Fruit fly (Drosophila melanogaster): Measurements from ENCODE around the gene Ype.

Gene Ype

dm6 chrX:13390465-13391173 lies 3.4 kb upstream of the Ype start (continued):
- TF ChIP-seq CG14667 (GFP tag; IDR thresholded peaks at IDR 0.05) (peak; percentile 29; the same call in 1 of the 2 replicates), lilli (GFP tag; optimal IDR thresholded peaks at IDR 0.05) (peak; percentile 16), CG10654 (GFP tag; optimal IDR thresholded peaks at IDR 0.05) (peak; percentile 2), Six4 (GFP tag; optimal IDR thresholded peaks at IDR 0.05) (no peak), CG17328 (GFP tag; IDR thresholded peaks at IDR 0.05) (0 out of 2 replicates have a peak, but pooled peaks have one; percentile 28), CG13894 (tag; optimal IDR thresholded peaks at IDR 0.05) (peak; percentile 81), Nf-YA (GFP tag; IDR thresholded peaks at IDR 0.05) (peak; percentile 57; the same call in 1 of the 2 replicates), HmgD (GFP tag; optimal IDR thresholded peaks at IDR 0.05) (no peak), Ptx1 (GFP tag; IDR thresholded peaks at IDR 0.05) (peak; percentile 77), CG2120 (GFP tag; optimal IDR thresholded peaks at IDR 0.05) (peak; percentile 59), CG4424 (GFP tag; optimal IDR thresholded peaks at IDR 0.05) (peak; percentile 2), Trl (optimal IDR thresholded peaks at IDR 0.05) (peak in 1 of 2 experiments; percentile 10), Trl (GFP tag; optimal IDR thresholded peaks at IDR 0.05) (no peak), Hr39 (optimal IDR thresholded peaks at IDR 0.05) (no peak), CG9215 (GFP tag; IDR thresholded peaks at IDR 0.05) (peak; percentile 50), CG7839 (tag; optimal IDR thresholded peaks at IDR 0.05) (peak; percentile 80), CG31224 (GFP tag; IDR thresholded peaks at IDR 0.05) (peak; percentile 75), CG9437 (GFP tag; optimal IDR thresholded peaks at IDR 0.05) (peak; percentile 36), Ravus (GFP tag; IDR thresholded peaks at IDR 0.05) (peak; percentile 50), pb (GFP tag; optimal IDR thresholded peaks at IDR 0.05) (no peak), gfzf (GFP tag; optimal IDR thresholded peaks at IDR 0.05) (no peak), bsh (GFP tag; optimal IDR thresholded peaks at IDR 0.05) (peak in 1 of 2 experiments; percentile 20), CG11696 (GFP tag; IDR thresholded peaks at IDR 0.05) (0 out of 2 replicates have a peak, but pooled peaks have one; percentile 45), CG3281 (GFP tag; optimal IDR thresholded peaks at IDR 0.05) (peak; percentile 82), CG11504 (tag; optimal IDR thresholded peaks at IDR 0.05) (peak; percentile 75), CoRest (tag; optimal IDR thresholded peaks at IDR 0.05) (peak; percentile 77), CG32772 (GFP tag; IDR thresholded peaks at IDR 0.05) (0 out of 2 replicates have a peak, but pooled peaks have one; percentile 34), ttk (GFP tag; IDR thresholded peaks at IDR 0.05) (0 out of 2 replicates have a peak, but pooled peaks have one; percentile 45), Fer2 (tag; optimal IDR thresholded peaks at IDR 0.05) (peak; percentile 60), CG9609 (GFP tag; optimal IDR thresholded peaks at IDR 0.05) (no peak), CG18011 (GFP tag; optimal IDR thresholded peaks at IDR 0.05) (no peak), sd (tag; optimal IDR thresholded peaks at IDR 0.05) (peak; percentile 22), dmrt99B (tag; optimal IDR thresholded peaks at IDR 0.05) (peak; percentile 66), B-H1 (GFP tag; IDR thresholded peaks at IDR 0.05) (peak; percentile 40; the same call in 1 of the 3 replicates), Nf-YB (GFP tag; optimal IDR thresholded peaks at IDR 0.05) (peak; percentile 57), toy (GFP tag; IDR thresholded peaks at IDR 0.05) (peak; percentile 62; the same call in 1 of the 2 replicates), CG18262 (tag; optimal IDR thresholded peaks at IDR 0.05) (peak; percentile 48), CG9727 (GFP tag; optimal IDR thresholded peaks at IDR 0.05) (peak; percentile 68), CG10321 (GFP tag; IDR thresholded peaks at IDR 0.05) (0 out of 2 replicates have a peak, but pooled peaks have one; percentile 35), CG4404 (GFP tag; IDR thresholded peaks at IDR 0.05) (0 out of 2 replicates have a peak, but pooled peaks have one; percentile 29), CG10267 (tag; optimal IDR thresholded peaks at IDR 0.05) (peak; percentile 62), crc (GFP tag; optimal IDR thresholded peaks at IDR 0.05) (no peak), zen (tag; optimal IDR thresholded peaks at IDR 0.05) (peak; percentile 25), MESR4 (GFP tag; optimal IDR thresholded peaks at IDR 0.05) (no peak), stwl (tag; optimal IDR thresholded peaks at IDR 0.05) (no peak), HHEX (GFP tag; optimal IDR thresholded peaks at IDR 0.05) (peak; percentile 67), Chrac-16 (GFP tag; optimal IDR thresholded peaks at IDR 0.05) (peak; percentile 1), CG5180 (GFP tag; optimal IDR thresholded peaks at IDR 0.05) (peak; percentile 8), CG8388 (GFP tag; optimal IDR thresholded peaks at IDR 0.05) (peak; percentile 22)
